Worm (Caenorhabditis elegans): ENCODE data around the gene sec-3.

DNA sequence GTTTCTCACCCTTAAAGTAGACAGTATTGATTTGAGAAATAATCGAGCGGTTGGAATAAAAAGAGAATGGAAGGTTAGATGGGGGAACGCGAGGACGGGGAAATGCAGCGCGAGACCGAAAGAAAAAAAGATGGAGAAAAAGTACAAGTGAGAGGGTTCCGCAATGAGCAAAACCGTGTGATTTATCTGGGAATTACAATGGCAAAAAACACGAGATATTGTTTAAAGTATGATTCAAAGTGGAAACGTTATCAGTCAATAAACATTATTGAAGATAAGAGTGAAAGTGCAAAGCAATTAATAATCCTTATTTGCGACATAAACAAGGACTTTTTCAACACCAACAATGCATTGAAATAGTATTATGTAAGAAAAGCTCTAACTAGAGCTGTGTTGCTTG is 2.5 kb upstream of the sec-3 start, which contains the start of gene ztf-13:
- no peak for TF ChIP-seq nfya-1 (tag; optimal IDR thresholded peaks at IDR 0.05; ENCODE audit: borderline replicate concordance, insufficient read depth)
- TF ChIP-seq snpc-1.3 (tag; optimal IDR thresholded peaks at IDR 0.05; ENCODE audit: insufficient read depth) = no peak
- TF ChIP-seq cebp-2 (GFP tag; IDR thresholded peaks at IDR 0.05) = no peak
- no peak for TF ChIP-seq dpl-1 (GFP tag; optimal IDR thresholded peaks at IDR 0.05)
- TF ChIP-seq F37B4.10 (GFP tag; IDR thresholded peaks at IDR 0.05) = no peak
- no peak for TF ChIP-seq ama-1 (optimal IDR thresholded peaks at IDR 0.05)
- TF ChIP-seq ama-1 (GFP tag; optimal IDR thresholded peaks at IDR 0.05) = no peak
- TF ChIP-seq nhr-90 (tag; optimal IDR thresholded peaks at IDR 0.05) = no peak
- TF ChIP-seq sdz-38 (tag; optimal IDR thresholded peaks at IDR 0.05) = no peak

All from whole organism, young adult.